Worm (Caenorhabditis elegans): ENCODE measurements around the gene C54F6.19.

ce11 chrV:7553873-7554362 lies 8.6 kb downstream of the C54F6.19 start, which contains the start of gene ttr-10:
- TF ChIP-seq him-1 (tag; optimal IDR thresholded peaks at IDR 0.05) (no peak), dao-5 (tag; optimal IDR thresholded peaks at IDR 0.05) (no peak), W03F9.2 (tag; optimal IDR thresholded peaks at IDR 0.05) (no peak)
